Worm (Caenorhabditis elegans) whole organism, midembryonic: Measurements from ENCODE around the gene cyld-1.

ENCODE experiments used
- cog-1 ChIP-seq: sonication (generic microtip); optimal IDR thresholded peaks from 2 replicates; lab custom pipeline; 2016; ENCODE audit warnings: missing genetic modification characterization, missing compliant biosample characterization
- med-1 ChIP-seq: sonication (generic microtip); optimal IDR thresholded peaks from 2 replicates; lab custom pipeline; 2017; ENCODE audit warnings: missing genetic modification characterization, mild to moderate bottlenecking, missing compliant biosample characterization, antibody characterized with exemption, missing genetic modification reagents; ENCODE audit not compliant: insufficient read depth
- ztf-29 ChIP-seq: fragments of 200-800 bp; sonication (Bioruptor generic); IDR thresholded peaks from 2 replicates; pipeline ENCODE4 v1.3.6; 2022; ENCODE audit warnings: missing genetic modification reagents, missing genetic modification characterization, missing compliant biosample characterization

ce11 chrIII:9876951-9877350, 33.5 kb downstream of the cyld-1 start, which contains the start of gene ZK757.10:
- TF ChIP-seq med-1 (GFP tag; lab: Kevin White, UChicago), result no peak
- TF ChIP-seq ztf-29 (GFP tag; lab: Robert Waterston, UW), result no peak
- TF ChIP-seq cog-1 (tag; lab: Kevin White, UChicago), result no peak
